Worm (Caenorhabditis elegans): ENCODE data around the gene bar-1.

The bar-1 gene

DNA sequence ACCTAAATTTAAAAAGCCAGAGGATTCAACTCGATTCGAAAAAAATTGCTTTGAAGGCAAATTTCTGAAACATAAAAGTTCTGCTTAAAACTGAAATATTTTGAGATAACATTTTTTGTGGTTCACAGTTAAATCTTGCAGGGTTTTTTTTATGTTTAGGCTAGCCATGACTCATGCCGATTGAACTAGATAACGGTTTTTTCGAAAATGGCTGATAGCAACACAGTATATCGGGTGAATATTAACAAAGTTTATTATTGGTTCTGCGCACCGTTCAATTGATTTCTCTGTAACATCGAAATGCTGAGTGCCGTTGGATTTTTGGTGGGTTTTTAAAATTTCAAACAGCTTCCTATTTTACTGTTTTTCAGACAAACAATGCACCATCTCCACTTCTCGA, 6.9 kb upstream of the bar-1 start, which contains the start of gene F43E12.1:
F43E12.1 (plus strand) TSS at position 301 of the 400 bp plus-strand sequence.
- no peak for TF ChIP-seq unc-62 (GFP tag; optimal IDR thresholded peaks at IDR 0.05)

DNA sequence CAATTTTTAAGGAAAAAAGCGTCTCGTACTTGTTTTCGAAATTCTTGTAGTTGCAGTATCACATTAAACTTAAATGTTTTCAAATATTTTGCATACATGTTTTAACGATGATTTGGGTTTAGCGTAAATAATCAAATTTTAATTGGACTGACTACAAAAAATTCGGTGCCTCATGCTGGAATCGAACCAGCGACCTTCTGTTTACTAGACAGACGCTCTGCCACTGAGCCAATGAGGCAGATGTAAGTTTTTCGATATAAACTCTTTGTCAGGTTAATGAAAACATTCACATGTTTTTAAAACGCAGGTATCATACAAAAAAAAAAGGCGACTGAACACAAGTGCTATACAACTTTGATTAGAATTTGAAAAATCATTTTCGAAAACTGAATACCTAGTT, 6.4 kb upstream of the bar-1 start:
- TF ChIP-seq unc-62 (GFP tag; optimal IDR thresholded peaks at IDR 0.05): no peak

DNA sequence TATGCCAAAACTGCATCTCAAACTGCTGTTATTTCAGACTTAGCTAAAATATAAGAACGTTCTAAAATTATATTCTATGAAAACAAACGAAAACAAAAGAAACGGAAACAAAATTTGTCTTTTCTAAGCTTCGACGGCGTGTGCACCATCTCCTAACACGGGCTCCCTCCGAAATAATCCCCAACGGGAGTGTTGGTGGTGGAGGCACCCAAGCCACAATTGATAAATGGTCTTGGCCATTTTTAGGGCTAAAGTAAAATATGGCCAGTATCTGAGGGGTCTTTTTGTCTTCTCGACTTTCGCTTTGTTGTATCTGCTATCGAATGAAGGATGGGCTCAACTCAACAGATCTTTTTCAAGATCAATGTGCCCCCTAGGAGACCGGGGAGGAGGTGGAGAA, 5.0 kb upstream of the bar-1 start:
- no peak for TF ChIP-seq unc-62 (GFP tag; optimal IDR thresholded peaks at IDR 0.05)

DNA sequence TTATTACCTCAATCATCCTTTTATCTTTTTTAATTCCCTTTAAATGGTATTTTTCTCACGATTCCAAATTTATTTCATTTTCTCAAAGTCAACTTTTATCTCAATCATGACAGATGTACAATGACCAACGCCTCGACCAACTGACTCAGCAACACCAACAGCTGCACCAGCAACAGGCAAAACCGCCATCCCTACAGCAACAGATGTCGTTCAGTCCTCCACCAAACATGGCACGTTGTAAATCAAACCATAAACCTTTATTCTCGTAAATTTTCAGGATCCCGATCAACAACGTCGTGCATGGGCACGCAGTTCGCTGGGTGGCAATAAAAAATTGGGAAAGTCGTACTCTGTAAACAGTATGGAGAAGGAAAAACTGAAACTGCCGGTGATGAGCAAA, 7.7 kb downstream of the bar-1 start:
- TF ChIP-seq unc-62 (GFP tag; optimal IDR thresholded peaks at IDR 0.05): no peak

DNA sequence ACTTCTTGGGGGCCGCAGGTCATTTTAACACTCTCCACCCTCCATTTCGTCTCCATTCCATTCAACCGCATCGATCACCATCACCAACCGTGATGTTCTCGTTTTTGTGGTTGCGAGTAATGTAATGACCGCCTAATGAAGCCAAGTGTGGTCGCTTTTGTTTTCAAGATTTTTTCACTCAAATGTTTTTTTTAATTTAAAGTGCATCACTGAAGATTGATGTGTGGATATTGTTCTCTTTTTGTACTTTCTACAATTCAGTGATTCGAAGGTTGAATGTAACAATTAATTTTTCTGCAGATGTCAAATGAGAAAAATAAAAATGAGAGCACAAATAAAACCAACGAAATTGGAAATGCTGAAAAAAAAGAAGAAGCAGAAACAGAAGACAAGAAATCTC, 11.7 kb downstream of the bar-1 start, which contains the start of gene pgp-10:
pgp-10 (plus strand) TSS at position 301 of the 400 bp plus-strand sequence.
- TF ChIP-seq unc-62 (GFP tag; optimal IDR thresholded peaks at IDR 0.05): no peak

DNA sequence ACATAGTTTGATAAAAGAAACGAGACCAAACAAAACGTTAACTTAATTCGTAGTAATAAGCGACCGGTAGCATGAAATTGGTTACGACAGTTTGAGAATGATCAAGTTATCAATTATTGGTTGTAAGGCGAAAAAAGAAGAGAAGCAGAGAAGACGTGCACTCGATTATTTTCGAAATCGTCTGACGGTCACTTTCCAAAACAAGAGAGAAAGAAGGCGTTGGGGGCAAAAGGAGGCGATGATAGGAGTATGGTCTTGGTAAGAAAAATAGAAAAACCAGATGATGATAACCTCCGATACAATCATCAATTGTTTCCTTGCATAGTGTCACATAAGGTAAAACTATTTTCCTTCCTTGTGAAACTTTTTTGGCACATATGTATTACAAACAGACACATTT, 12.9 kb downstream of the bar-1 start:
- TF ChIP-seq unc-62 (GFP tag; optimal IDR thresholded peaks at IDR 0.05): no peak

DNA sequence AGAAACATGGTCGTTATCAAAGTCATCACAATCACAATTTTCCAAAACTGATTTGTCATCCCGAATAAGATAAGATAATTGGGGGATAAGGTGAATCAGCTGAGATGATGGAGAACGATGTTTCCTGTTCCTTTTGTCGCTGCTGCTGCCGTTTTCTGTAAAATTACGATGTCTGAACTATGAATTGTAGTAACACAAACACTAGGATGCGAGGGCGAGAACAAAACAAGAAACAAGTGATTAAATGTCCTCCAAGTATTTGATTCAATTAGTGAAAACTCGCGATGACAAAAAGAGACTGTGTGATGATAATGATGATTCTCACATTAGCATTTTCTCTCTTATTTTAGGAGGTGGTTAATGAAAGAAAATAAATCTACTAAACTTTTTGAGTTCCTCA, 14.5 kb downstream of the bar-1 start, which contains the start of gene C54D1.7:
C54D1.7 (minus strand) TSS at position 157 of the 400 bp plus-strand sequence.
- TF ChIP-seq unc-62 (GFP tag; optimal IDR thresholded peaks at IDR 0.05): no peak

DNA sequence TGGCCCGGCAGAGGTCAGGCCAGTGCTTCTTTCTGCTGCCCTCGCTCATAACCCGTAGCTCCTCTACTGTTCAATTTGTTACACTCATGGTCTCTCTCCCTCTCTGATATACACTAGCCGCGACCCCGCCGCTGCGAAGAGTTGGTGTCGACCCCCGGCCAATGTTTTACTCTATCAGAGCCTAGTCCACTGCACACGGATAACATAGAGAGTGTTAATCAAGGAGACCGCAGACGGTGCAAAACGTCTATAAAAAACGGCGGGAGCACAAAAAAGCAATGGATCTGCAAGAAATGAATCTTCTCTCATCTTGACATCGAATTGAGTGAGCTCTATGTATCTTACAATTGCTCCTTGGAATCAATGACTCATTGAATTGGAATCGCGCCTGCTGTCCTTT, 17.0 kb downstream of the bar-1 start:
- TF ChIP-seq unc-62 (GFP tag; optimal IDR thresholded peaks at IDR 0.05): no peak

DNA sequence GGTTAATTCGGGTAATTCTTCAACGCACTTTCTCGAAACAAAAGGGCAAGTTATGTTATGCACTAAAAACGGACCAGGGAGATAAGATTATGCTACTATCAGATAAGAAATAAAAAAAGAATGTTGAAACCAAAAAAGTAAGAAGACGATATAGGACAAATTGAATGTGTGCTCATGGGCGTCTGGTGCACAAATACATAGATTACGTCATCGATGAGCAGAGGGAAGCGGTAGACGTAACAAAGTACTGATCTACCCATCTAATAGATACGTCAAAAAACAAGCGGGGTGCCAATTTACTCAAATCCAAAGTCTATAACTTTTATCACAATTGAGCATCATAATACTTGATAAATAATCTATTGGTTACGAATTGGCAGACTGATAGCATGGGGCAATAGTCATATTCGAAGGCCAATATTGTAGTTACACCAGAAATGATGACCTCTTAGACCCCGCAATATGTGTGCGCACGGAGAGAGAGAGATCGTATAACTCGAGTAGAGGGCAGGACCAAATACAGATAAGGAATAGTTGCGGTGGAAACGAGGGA, 18.4 kb downstream of the bar-1 start:
- TF ChIP-seq unc-62 (GFP tag; optimal IDR thresholded peaks at IDR 0.05): no peak

DNA sequence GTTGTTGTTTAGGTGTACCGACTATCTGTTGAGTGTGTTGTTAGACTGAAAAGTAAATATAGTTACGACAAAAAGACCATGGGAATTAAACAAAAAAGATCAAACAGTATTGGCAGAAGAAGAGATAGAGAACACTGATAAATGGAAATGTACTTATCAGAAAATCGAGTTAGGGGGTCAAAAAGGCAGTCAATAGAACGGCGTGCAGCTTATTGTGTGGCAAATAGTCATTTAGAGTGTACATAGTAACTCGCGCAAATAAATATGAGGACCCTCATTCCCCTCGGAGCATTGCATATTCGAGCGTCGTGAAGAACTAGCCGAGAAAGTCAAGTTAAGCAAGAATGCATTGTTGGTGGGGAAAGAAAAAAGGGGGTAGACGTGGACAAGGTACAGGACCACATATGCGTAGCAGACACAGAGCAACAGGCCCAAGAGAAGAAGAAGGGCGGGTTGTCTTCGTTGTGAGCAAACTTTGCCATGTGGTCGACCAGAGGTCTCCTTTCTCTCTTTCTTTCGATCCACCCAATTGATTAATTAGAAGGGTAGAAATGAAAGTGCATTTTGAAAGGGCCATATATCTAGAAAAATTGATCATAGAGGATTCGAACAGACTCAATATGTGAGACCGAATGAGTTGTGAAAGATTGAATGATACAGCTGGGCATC, 19.1 kb downstream of the bar-1 start, which contains the start of gene lam-2:
lam-2 (minus strand) TSS at position 51 of the 669 bp plus-strand sequence.
- no peak for TF ChIP-seq unc-62 (GFP tag; optimal IDR thresholded peaks at IDR 0.05)

DNA sequence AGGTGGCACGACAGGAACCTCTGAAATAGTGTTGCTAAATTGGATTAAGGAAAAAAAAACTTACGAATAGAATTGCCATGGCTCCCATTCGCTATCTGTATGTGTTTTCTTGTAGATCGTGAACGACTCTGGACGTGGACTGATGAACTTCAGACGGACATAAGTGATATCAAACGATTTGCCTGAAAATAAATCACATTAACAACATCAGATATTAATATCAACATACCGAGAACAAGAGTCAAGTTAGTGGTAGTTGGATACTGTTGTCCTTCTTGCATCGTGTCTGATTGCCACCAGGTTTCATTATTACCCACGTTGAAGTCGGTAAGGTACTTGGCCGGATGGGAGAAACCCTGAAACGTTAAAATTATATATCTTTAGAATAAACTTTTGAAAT, 20.8 kb downstream of the bar-1 start:
- no peak for TF ChIP-seq unc-62 (GFP tag; optimal IDR thresholded peaks at IDR 0.05)

DNA sequence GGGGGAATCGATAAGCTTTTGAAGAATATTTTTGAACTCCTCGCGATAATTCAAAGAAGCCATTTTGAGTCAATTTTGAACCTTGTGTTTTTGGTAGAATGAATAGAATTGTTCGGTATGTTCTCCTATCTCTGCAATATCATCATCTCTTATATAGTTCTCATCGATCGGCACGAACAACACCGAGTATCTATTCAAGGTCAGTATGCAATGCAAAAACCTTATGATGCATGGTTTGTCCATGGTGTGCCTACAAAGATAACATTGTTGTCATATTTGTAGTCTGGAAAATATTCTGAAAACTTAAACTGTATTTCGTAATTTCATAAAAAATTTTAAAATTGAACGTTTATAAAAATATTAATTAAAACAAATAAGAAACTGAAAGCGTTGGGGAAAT, 26.9 kb downstream of the bar-1 start, which contains the start of gene alh-10:
alh-10 (minus strand) TSS at position 127 of the 400 bp plus-strand sequence.
- TF ChIP-seq unc-62 (GFP tag; optimal IDR thresholded peaks at IDR 0.05): no peak

DNA sequence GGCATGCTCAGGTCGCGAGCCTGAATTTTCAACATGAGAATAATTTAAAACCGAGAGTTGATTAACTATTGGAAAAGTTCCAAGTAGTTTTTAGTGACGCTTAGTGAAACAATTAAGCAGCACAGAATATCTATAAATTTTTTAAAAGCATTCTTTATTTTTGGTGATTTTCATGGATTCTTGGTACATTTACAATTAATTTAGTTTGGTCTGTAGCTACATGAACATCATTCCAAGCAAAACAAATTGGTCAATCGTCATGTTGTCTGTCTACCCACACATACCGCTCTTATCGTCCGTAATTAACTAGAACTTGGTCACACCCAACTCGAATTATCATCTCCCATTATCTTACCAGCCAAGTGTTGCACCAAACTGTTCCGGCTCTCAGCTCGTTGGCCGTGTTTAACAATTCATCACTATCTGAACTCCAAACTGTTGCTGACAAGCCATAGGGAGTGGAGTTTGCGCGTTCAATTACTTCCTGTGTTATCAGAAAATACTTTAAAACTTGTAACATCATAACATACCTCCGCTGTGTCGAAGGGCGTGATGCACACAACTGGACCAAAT, 29.7 kb downstream of the bar-1 start:
- no peak for TF ChIP-seq unc-62 (GFP tag; optimal IDR thresholded peaks at IDR 0.05)

DNA sequence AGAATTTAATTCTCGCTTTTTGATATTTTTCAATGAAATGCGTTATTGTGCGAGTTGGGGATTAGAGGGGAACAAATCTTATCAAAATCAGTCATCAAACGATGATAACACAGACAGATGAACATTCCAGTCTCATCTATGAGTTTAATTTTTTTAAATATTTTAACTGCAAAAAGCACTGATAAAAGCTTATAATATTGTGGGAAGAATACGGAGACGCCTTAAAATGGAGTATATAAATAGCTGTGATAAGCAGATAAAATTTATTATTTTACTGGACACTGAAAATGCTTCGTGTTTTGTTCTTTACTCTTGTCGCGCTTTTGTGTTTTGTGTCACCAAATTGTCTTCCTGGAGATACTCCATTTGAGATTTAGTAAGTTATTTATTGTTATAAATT, 30.8 kb downstream of the bar-1 start, which contains the start of gene clec-86:
clec-86 (plus strand) TSS at position 262 of the 400 bp plus-strand sequence.
- TF ChIP-seq unc-62 (GFP tag; optimal IDR thresholded peaks at IDR 0.05): no peak

DNA sequence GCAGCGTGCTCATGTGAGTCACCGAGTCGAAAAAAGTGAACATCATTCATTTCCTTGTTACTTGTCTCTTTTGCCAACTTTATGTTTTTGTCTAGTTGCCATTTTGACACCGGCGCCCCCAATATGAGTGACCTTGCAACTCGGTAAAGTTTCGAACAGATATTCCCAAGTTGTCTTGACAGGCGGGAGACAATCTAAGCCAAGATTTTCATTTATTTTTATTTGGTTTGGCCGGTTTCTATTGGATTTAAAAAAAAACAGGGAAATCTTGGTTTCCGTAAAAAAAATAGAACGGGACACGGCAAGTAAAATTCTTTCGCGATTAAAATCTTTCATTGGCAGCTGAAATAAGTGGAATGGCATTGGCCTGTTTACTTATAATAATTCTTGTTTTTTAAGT, 39.2 kb downstream of the bar-1 start:
- TF ChIP-seq unc-62 (GFP tag; optimal IDR thresholded peaks at IDR 0.05): no peak

DNA sequence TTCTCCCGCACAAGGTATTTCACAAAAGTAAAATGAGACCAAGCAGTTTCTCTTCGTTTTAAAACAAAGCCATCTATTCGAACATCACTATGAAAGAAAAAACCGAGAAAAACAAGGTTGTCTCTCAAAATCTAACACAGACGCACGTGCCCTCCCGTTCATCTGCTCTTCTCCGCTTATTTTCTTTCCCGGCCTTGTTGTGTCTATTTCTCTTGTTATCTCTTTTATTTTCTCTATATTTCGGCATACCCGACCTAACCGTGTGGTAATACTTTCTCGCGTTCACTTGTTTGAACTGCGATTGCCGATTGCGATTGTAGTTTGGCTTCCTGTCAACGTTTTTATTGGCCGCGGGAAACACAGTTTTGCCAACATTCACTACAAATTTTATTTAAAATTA, 41.0 kb downstream of the bar-1 start:
- no peak for TF ChIP-seq unc-62 (GFP tag; optimal IDR thresholded peaks at IDR 0.05)

DNA sequence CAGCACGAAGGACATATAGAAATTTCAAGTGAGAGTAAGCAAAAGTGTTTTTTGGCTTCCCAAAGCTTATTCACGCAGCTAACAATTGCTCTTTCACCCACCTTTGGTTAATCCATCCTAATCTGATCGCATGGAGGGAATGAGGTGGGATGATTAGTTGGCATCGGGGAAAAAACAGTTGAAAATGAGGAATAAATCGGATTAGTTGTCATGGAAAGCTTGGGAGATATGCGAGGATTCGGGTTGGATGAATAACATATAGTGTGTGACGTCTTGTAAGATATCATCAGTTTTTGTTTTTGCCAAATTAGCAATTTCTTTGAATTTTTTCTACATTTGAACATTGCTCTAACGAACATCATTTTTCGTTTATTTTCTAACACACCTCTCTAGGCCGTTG, 41.8 kb downstream of the bar-1 start:
- no peak for TF ChIP-seq unc-62 (GFP tag; optimal IDR thresholded peaks at IDR 0.05)

All from whole organism, dauer.